Worm (Caenorhabditis elegans): ENCODE results near the gene Y38H6A.1.
"Not testable (repeated sequence)": the region's sequence is repeated elsewhere in the genome, so short reads cannot be mapped to it uniquely, and the experiment has no call there.

The Y38H6A.1 gene

DNA sequence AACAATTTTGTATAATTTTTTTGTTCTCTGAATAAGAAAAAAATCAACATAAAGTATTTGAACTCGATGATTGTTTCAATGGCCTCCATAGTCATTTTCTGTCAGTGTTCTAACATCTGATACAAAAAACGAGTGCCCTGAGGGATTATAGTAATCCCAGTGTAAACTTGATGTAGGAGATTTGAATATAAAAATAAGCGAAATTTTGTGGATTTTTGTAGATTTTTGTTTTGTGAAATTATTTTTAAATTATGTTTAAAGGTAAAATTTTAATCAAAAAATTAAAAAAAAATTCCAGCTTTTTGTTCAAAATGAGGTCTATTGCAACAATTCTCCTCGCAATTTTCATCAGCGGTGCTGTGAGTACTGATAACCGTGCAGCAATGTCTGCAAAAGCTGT is at the start of gene Y38H6A.1:
Y38H6A.1 (plus strand) TSS at position 301 of the 400 bp plus-strand sequence.
- TF ChIP-seq dao-5 (tag; optimal IDR thresholded peaks at IDR 0.05) (no peak), him-1 (tag; optimal IDR thresholded peaks at IDR 0.05) (no peak), W03F9.2 (tag; optimal IDR thresholded peaks at IDR 0.05) (no peak)

ce11 chrV:20276923-20277322 is 48.6 kb upstream of the Y38H6A.1 start:
- TF ChIP-seq him-1 (tag; optimal IDR thresholded peaks at IDR 0.05) (no peak), dao-5 (tag; optimal IDR thresholded peaks at IDR 0.05) (no peak), W03F9.2 (tag; optimal IDR thresholded peaks at IDR 0.05) (no peak)

DNA sequence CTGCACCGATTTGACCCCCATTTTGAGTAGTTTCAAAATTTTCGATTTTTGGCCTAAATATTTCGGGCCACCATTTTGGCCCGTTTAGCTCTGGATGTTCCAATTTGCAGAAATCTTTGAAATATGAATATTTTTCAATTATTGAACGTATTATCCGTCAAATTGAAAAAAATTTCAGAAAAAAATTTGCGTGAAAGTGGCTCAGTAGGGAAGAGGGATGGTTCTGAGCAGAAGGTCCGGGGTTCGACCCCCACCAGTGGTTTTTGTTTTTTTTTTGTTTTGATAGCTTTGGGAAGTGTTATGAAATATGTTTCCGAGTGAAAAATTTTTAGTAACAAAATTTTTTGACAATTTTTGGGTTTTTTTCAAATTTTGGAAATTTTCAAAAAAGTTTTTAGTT is 46.2 kb upstream of the Y38H6A.1 start:
- TF ChIP-seq W03F9.2 (tag; optimal IDR thresholded peaks at IDR 0.05), result no peak
- TF ChIP-seq him-1 (tag; optimal IDR thresholded peaks at IDR 0.05), result no peak
- no peak for TF ChIP-seq dao-5 (tag; optimal IDR thresholded peaks at IDR 0.05)

- no peak for TF ChIP-seq dao-5 (tag; optimal IDR thresholded peaks at IDR 0.05)
- no peak for TF ChIP-seq him-1 (tag; optimal IDR thresholded peaks at IDR 0.05)
- TF ChIP-seq W03F9.2 (tag; optimal IDR thresholded peaks at IDR 0.05), result no peak
Measured at ce11 chrV:20279811-20280317, 45.7 kb upstream of the Y38H6A.1 start, which contains the start of gene pqn-94. TSS of gene pqn-94 (minus strand) at chrV:20279861.

DNA sequence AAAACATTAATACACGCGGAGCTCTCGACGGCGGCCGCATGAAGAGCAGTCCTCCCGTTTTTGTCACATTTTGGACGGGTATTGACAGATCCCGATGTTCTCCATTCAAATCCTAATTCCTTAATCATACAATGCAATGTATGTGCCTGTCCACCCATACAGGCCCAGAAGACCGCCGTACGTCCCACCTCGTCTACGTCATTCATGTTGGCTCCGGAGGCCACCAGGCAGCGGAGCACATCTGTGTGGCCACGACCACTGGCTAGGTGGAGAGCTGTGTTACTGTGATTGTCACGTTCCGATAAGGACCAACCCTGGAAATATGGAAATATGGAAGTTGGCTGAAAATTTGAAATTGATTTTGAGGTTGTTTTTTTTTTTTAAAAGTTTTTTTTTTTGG is 42.7 kb upstream of the Y38H6A.1 start:
- no peak for TF ChIP-seq him-1 (tag; optimal IDR thresholded peaks at IDR 0.05)
- no peak for TF ChIP-seq W03F9.2 (tag; optimal IDR thresholded peaks at IDR 0.05)
- no peak for TF ChIP-seq dao-5 (tag; optimal IDR thresholded peaks at IDR 0.05)

- no peak for TF ChIP-seq W03F9.2 (tag; optimal IDR thresholded peaks at IDR 0.05)
- TF ChIP-seq dao-5 (tag; optimal IDR thresholded peaks at IDR 0.05), result no peak
- no peak for TF ChIP-seq him-1 (tag; optimal IDR thresholded peaks at IDR 0.05)
Measured at ce11 chrV:20289317-20289716, 36.2 kb upstream of the Y38H6A.1 start, which contains the start of gene mlt-4. TSS of gene mlt-4 (minus strand) at chrV:20289417.

DNA sequence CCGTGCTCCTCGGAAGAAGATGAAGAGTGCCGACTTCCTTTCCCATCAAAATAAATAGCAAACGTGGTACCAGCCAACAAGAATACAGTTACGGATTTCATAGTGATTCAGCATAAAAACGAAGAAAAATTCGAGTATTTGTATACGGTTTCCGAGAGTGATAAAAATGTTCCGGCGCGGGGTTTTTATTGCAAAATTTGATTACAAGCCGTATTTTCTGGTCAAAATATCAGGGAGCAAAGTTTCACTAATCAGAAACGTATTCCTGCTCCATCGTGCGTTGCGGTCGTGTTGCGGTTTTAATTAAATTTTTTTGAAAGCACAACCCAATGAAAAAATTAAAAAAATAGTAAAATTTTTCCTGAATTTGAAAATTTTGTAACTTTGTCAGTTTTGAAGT is 31.1 kb upstream of the Y38H6A.1 start, which contains the start of gene clec-261:
clec-261 (minus strand) TSS at position 101 of the 400 bp plus-strand sequence.
- TF ChIP-seq W03F9.2 (tag; optimal IDR thresholded peaks at IDR 0.05), result no peak
- TF ChIP-seq dao-5 (tag; optimal IDR thresholded peaks at IDR 0.05), result no peak
- TF ChIP-seq him-1 (tag; optimal IDR thresholded peaks at IDR 0.05), result no peak

- TF ChIP-seq W03F9.2 (tag; optimal IDR thresholded peaks at IDR 0.05) (no peak), dao-5 (tag; optimal IDR thresholded peaks at IDR 0.05) (no peak), him-1 (tag; optimal IDR thresholded peaks at IDR 0.05) (no peak)
Measured at ce11 chrV:20297650-20298049, 27.9 kb upstream of the Y38H6A.1 start, which contains the start of gene ZC15.5. TSS of gene ZC15.5 (plus strand) at chrV:20297950.

DNA sequence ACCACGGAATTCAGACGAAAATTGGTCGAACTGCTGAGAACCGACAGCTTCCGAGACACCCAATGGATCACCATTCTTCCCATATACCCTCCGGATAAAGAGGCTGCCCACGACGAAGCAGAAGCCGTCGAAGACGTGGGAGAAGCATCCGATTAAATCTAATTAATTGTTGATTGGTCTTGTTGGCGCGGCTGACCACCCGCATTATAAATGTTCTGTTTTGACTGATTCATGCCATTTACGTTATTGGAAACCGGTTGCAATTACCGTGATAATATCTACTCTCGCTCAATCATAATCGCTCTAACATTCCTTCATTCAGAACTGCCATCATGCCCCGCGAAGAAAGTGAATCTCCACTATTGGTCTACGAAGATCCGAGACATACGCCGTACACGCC is 22.2 kb upstream of the Y38H6A.1 start, which contains the start of gene ZC15.3:
ZC15.3 (plus strand) TSS at position 301 of the 400 bp plus-strand sequence.
- TF ChIP-seq W03F9.2, dao-5, him-1 (tag; optimal IDR thresholded peaks at IDR 0.05): not testable (repeated sequence)

- TF ChIP-seq W03F9.2 (tag; optimal IDR thresholded peaks at IDR 0.05), result no peak
- no peak for TF ChIP-seq him-1 (tag; optimal IDR thresholded peaks at IDR 0.05)
- no peak for TF ChIP-seq dao-5 (tag; optimal IDR thresholded peaks at IDR 0.05)
Measured at ce11 chrV:20305803-20306202, 19.7 kb upstream of the Y38H6A.1 start, which contains the start of gene ZC15.1. TSS of gene ZC15.1 (plus strand) at chrV:20306103.

ce11 chrV:20310575-20310974 is 14.9 kb upstream of the Y38H6A.1 start, which contains the start of gene ZC15.10:
TSS of gene ZC15.10 (plus strand) at chrV:20310736.
- TF ChIP-seq W03F9.2 (tag; optimal IDR thresholded peaks at IDR 0.05), result no peak
- no peak for TF ChIP-seq dao-5 (tag; optimal IDR thresholded peaks at IDR 0.05)
- no peak for TF ChIP-seq him-1 (tag; optimal IDR thresholded peaks at IDR 0.05)

DNA sequence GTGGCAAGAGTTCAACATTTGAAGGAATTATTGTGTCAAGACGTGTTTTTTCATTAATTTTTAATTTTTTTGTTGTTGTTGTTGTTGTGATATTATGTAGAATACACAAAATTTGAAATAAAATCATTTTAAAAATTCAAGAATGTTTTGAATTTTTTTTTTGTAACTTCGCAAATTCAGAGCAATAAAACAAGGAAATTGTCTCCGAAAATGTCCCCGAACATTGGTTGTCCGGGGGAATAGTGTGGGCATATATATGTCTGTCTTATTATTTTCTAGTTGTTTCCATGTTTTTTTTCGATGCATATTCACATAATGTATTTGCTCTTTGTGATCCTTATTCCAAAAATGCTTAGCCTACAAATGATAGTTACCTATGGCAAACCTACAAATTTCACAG is 14.0 kb upstream of the Y38H6A.1 start, which contains the start of gene clec-262:
clec-262 (plus strand) TSS at position 301 of the 400 bp plus-strand sequence.
- TF ChIP-seq him-1 (tag; optimal IDR thresholded peaks at IDR 0.05), result no peak
- no peak for TF ChIP-seq dao-5 (tag; optimal IDR thresholded peaks at IDR 0.05)
- no peak for TF ChIP-seq W03F9.2 (tag; optimal IDR thresholded peaks at IDR 0.05)

ce11 chrV:20317442-20317841 is 8.1 kb upstream of the Y38H6A.1 start, which contains the start of gene Y113G7C.1:
TSS of gene Y113G7C.1 (plus strand) at chrV:20317742.
- TF ChIP-seq W03F9.2 (tag; optimal IDR thresholded peaks at IDR 0.05) (no peak), dao-5 (tag; optimal IDR thresholded peaks at IDR 0.05) (no peak), him-1 (tag; optimal IDR thresholded peaks at IDR 0.05) (no peak)

- no peak for TF ChIP-seq dao-5 (tag; optimal IDR thresholded peaks at IDR 0.05)
- TF ChIP-seq W03F9.2 (tag; optimal IDR thresholded peaks at IDR 0.05), result no peak
- TF ChIP-seq him-1 (tag; optimal IDR thresholded peaks at IDR 0.05), result no peak
Measured at ce11 chrV:20335264-20335663, 9.7 kb downstream of the Y38H6A.1 start, which contains the start of gene Y38H6A.5. TSS of gene Y38H6A.5 (minus strand) at chrV:20335364.

Data from whole organism, L4/young adult.